Fruit fly (Drosophila melanogaster): ENCODE measurements around the gene mtgo.

- TF ChIP-seq psq (GFP tag; optimal IDR thresholded peaks at IDR 0.05), result peak; percentile 55
- no peak for TF ChIP-seq Dfd (GFP tag; optimal IDR thresholded peaks at IDR 0.05)
- no peak for TF ChIP-seq foxo (GFP tag; optimal IDR thresholded peaks at IDR 0.05)
- TF ChIP-seq pan (optimal IDR thresholded peaks at IDR 0.05), result no peak
- TF ChIP-seq Sp1 (GFP tag; optimal IDR thresholded peaks at IDR 0.05), result no peak
These were observed 92.5 kb downstream of the mtgo start for dm6 chr2L:16637335-16637734.

Data from whole organism, wandering third instar larva.